Worm (Caenorhabditis elegans): ENCODE data around the gene pam-1.

ce11 chrIV:7497750-7498149, 52.9 kb downstream of the pam-1 start, which contains the start of gene egas-4:
- no peak for TF ChIP-seq R02D3.7 (tag; optimal IDR thresholded peaks at IDR 0.05)
- no peak for TF ChIP-seq nhr-76 (tag; optimal IDR thresholded peaks at IDR 0.05)
- no peak for TF ChIP-seq ceh-82 (tag; optimal IDR thresholded peaks at IDR 0.05)
- no peak for TF ChIP-seq mdl-1 (tag; optimal IDR thresholded peaks at IDR 0.05)
